Worm (Caenorhabditis elegans) whole organism, mixed stage, embryonic: ENCODE measurements around the gene fbxb-90.

Source experiments
- M03D4.4 ChIP-seq: sonication (generic microtip); optimal IDR thresholded peaks from 2 replicates; lab custom pipeline; 2017; ENCODE audit warnings: mild to moderate bottlenecking, missing genetic modification characterization, missing compliant biosample characterization
- bed-3 ChIP-seq: fragments of 200-800 bp; sonication (Bioruptor generic); optimal IDR thresholded peaks from 3 replicates; lab custom pipeline; 2018; ENCODE audit warnings: mild to moderate bottlenecking, missing genetic modification characterization, moderate library complexity, missing compliant biosample characterization
- ceh-39 ChIP-seq: fragments of 150-350 bp; optimal IDR thresholded peaks from 2 replicates; lab custom pipeline; 2014; ENCODE audit warnings: missing biosample characterization, missing genetic modification characterization
- ceh-43 ChIP-seq: fragments of 200-800 bp; sonication (Bioruptor generic); optimal IDR thresholded peaks from 2 replicates; lab custom pipeline; 2018; ENCODE audit warnings: mild to moderate bottlenecking, missing genetic modification characterization, moderate library complexity, missing compliant biosample characterization
- ceh-83 ChIP-seq: fragments of 200-800 bp; sonication (Bioruptor generic); optimal IDR thresholded peaks from 2 replicates; lab custom pipeline; 2018; ENCODE audit warnings: mild to moderate bottlenecking, missing genetic modification characterization, missing compliant biosample characterization
- ces-1 ChIP-seq: fragments of 150-350 bp; optimal IDR thresholded peaks from 2 replicates; lab custom pipeline; 2014; ENCODE audit warnings: missing biosample characterization, missing genetic modification reagents, missing genetic modification characterization
- cnd-1 ChIP-seq: fragments of 200-800 bp; sonication (Bioruptor generic); optimal IDR thresholded peaks from 2 replicates; lab custom pipeline; 2018; ENCODE audit warnings: mild to moderate bottlenecking, missing genetic modification characterization, missing compliant biosample characterization
- drap-1 ChIP-seq: fragments of 200-800 bp; sonication (Bioruptor generic); optimal IDR thresholded peaks from 3 replicates; lab custom pipeline; 2018; ENCODE audit warnings: mild to moderate bottlenecking, missing genetic modification characterization, missing compliant biosample characterization
- elt-1 ChIP-seq: sonication (generic microtip); optimal IDR thresholded peaks from 2 replicates; lab custom pipeline; 2017; ENCODE audit warnings: missing genetic modification characterization, mild to moderate bottlenecking, missing compliant biosample characterization, antibody characterized with exemption, moderate library complexity, borderline replicate concordance; ENCODE audit not compliant: insufficient read depth
- ham-2 ChIP-seq: fragments of 200-800 bp; sonication (Bioruptor generic); optimal IDR thresholded peaks from 2 replicates; lab custom pipeline; 2018; ENCODE audit warnings: mild to moderate bottlenecking, missing genetic modification characterization, missing compliant biosample characterization
- hlh-1 ChIP-seq: fragments of 150-350 bp; optimal IDR thresholded peaks from 2 replicates; lab custom pipeline; 2014; ENCODE audit warnings: missing biosample characterization, missing genetic modification reagents, missing genetic modification characterization
- lin-13 ChIP-seq: fragments of 150-350 bp; optimal IDR thresholded peaks from 2 replicates; lab custom pipeline; 2014; ENCODE audit warnings: missing biosample characterization, missing genetic modification characterization
- lsy-2 ChIP-seq: fragments of 150-350 bp; optimal IDR thresholded peaks from 2 replicates; lab custom pipeline; 2014; ENCODE audit warnings: missing biosample characterization, missing genetic modification characterization
- mab-5 ChIP-seq: fragments of 150-350 bp; optimal IDR thresholded peaks from 2 replicates; lab custom pipeline; 2014; ENCODE audit warnings: missing biosample characterization, missing genetic modification characterization
- mep-1 ChIP-seq: fragments of 150-350 bp; optimal IDR thresholded peaks from 2 replicates; lab custom pipeline; 2017; ENCODE audit warnings: missing biosample characterization, missing genetic modification reagents, missing genetic modification characterization, inconsistent platforms
- mls-2 ChIP-seq: sonication (generic microtip); optimal IDR thresholded peaks from 2 replicates; lab custom pipeline; 2016; ENCODE audit warnings: mild to moderate bottlenecking, missing genetic modification characterization, moderate library complexity, missing compliant biosample characterization
- nhr-12 ChIP-seq: fragments of 150-350 bp; optimal IDR thresholded peaks from 2 replicates; lab custom pipeline; 2014; ENCODE audit warnings: missing biosample characterization, missing genetic modification characterization
- nhr-2 ChIP-seq: fragments of 150-350 bp; optimal IDR thresholded peaks from 2 replicates; lab custom pipeline; 2014; ENCODE audit warnings: missing biosample characterization, missing genetic modification characterization
- nhr-237 ChIP-seq: fragments of 150-350 bp; optimal IDR thresholded peaks from 2 replicates; lab custom pipeline; 2014; ENCODE audit warnings: missing biosample characterization, missing genetic modification characterization
- nhr-28 ChIP-seq: fragments of 150-350 bp; optimal IDR thresholded peaks from 2 replicates; lab custom pipeline; 2014; ENCODE audit warnings: missing biosample characterization, missing genetic modification characterization
- nhr-76 ChIP-seq: sonication (generic microtip); optimal IDR thresholded peaks from 2 replicates; lab custom pipeline; 2017; ENCODE audit warnings: missing biosample characterization, missing genetic modification characterization
- pha-4 ChIP-seq: fragments of 150-350 bp; optimal IDR thresholded peaks from 2 replicates; lab custom pipeline; 2018; ENCODE audit warnings: missing biosample characterization, missing genetic modification reagents, missing genetic modification characterization
- sem-2 ChIP-seq: fragments of 200-800 bp; sonication (Bioruptor generic); optimal IDR thresholded peaks from 2 replicates; lab custom pipeline; 2018; ENCODE audit warnings: mild to moderate bottlenecking, missing genetic modification characterization, missing compliant biosample characterization
- snpc-4 ChIP-seq: fragments of 150-350 bp; optimal IDR thresholded peaks from 2 replicates; lab custom pipeline; 2014; ENCODE audit warnings: missing biosample characterization, missing genetic modification characterization
- sptf-1 ChIP-seq: sonication (generic microtip); optimal IDR thresholded peaks from 2 replicates; lab custom pipeline; 2017; ENCODE audit warnings: mild to moderate bottlenecking, missing genetic modification characterization, moderate library complexity, missing compliant biosample characterization
- tbx-8 ChIP-seq: fragments of 200-800 bp; sonication (Bioruptor generic); optimal IDR thresholded peaks from 2 replicates; lab custom pipeline; 2018; ENCODE audit warnings: mild to moderate bottlenecking, missing genetic modification characterization, moderate library complexity, missing compliant biosample characterization
- unc-120 ChIP-seq: sonication (generic microtip); optimal IDR thresholded peaks from 2 replicates; lab custom pipeline; 2017; ENCODE audit warnings: missing genetic modification characterization, missing compliant biosample characterization; ENCODE audit not compliant: poor library complexity, severe bottlenecking
- unc-39 ChIP-seq: fragments of 150-350 bp; optimal IDR thresholded peaks from 2 replicates; lab custom pipeline; 2014; ENCODE audit warnings: missing biosample characterization, missing genetic modification characterization
- unc-62 ChIP-seq: fragments of 150-350 bp; optimal IDR thresholded peaks from 2 replicates; lab custom pipeline; 2014; ENCODE audit warnings: missing biosample characterization, missing genetic modification reagents, missing genetic modification characterization
- zip-8 ChIP-seq: fragments of 150-350 bp; optimal IDR thresholded peaks from 2 replicates; lab custom pipeline; 2014; ENCODE audit warnings: missing biosample characterization, missing genetic modification characterization
- ztf-11 ChIP-seq: fragments of 150-350 bp; optimal IDR thresholded peaks from 2 replicates; lab custom pipeline; 2014; ENCODE audit warnings: missing biosample characterization, missing genetic modification characterization

Gene fbxb-90

DNA sequence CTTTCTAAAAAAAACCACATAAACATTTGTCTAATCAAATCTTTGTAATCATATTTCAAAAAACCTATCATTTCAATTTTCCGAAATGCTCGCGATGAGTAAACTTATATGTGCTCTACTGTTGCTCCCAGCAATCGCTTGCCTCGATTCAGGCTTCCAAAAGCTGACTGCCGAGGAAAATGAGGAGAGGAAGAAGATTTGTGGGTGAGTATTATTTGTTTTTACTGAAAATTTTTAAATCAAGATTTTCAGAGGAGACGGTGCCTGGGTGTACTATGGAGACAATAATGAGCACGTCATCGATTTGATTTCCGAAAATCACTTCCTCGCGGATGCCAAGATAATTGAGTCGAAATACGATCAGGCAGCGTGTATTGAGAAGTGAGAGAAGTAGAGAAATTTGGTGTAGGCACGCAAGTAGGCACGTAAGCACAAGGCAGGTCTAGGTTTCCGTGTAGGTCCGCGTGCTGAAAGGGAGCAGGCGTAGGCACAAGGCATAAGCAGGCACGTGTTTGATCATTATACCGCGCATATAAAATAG is 24.4 kb downstream of the fbxb-90 start, which contains the start of gene C46E10.1:
TSS of gene C46E10.1 (plus strand) at position 51 of the 541 bp plus-strand sequence.
- TF ChIP-seq nhr-12 (no peak), drap-1 (GFP tag; lab: Kevin White, UChicago) (no peak), hlh-1 (tag; lab: Kevin White, UChicago) (no peak), mep-1 (no peak), tbx-8 (no peak), ztf-11 (tag; lab: Kevin White, UChicago) (no peak), nhr-76 (no peak), sem-2 (GFP tag; lab: Kevin White, UChicago) (no peak), ceh-39 (tag; lab: Kevin White, UChicago) (no peak), M03D4.4 (tag; lab: Kevin White, UChicago) (no peak), ceh-83 (GFP tag; lab: Kevin White, UChicago) (no peak), zip-8 (no peak), mab-5 (no peak), unc-120 (tag; lab: Kevin White, UChicago) (no peak), elt-1 (no peak), ces-1 (GFP tag; lab: Kevin White, UChicago) (no peak), unc-39 (tag; lab: Kevin White, UChicago) (no peak)

DNA sequence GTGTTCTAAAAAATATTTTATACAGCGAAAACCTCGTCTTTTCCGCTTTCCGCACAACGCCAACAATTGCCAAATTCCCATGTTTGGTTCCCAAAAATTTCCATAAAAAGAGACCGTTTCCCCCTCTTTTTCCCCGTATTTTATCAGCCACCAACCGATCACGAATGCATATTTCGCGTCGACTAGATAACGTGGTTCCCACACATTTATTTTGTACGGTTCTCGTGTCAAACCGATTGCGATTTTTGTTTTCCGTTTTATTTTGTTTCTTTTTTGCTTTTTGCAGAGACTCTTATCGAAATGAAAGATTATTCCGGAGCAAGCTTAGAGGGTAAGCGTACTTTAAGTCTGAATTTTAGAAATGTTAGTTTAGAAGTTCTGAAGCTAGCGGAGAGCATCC is 27.6 kb downstream of the fbxb-90 start, which contains the start of gene C46E10.3:
TSS of gene C46E10.3 (plus strand) at position 301 of the 400 bp plus-strand sequence.
- TF ChIP-seq mab-5 (no peak), nhr-2 (tag; lab: Kevin White, UChicago) (no peak), ztf-11 (tag; lab: Kevin White, UChicago) (no peak), ceh-43 (GFP tag; lab: Kevin White, UChicago) (no peak), lin-13 (tag; lab: Kevin White, UChicago) (no peak), bed-3 (GFP tag; lab: Kevin White, UChicago) (no peak), tbx-8 (no peak), unc-39 (tag; lab: Kevin White, UChicago) (no peak), zip-8 (no peak), hlh-1 (tag; lab: Kevin White, UChicago) (no peak), ces-1 (GFP tag; lab: Kevin White, UChicago) (no peak), pha-4 (tag; lab: Kevin White, UChicago) (no peak), unc-62 (no peak)

DNA sequence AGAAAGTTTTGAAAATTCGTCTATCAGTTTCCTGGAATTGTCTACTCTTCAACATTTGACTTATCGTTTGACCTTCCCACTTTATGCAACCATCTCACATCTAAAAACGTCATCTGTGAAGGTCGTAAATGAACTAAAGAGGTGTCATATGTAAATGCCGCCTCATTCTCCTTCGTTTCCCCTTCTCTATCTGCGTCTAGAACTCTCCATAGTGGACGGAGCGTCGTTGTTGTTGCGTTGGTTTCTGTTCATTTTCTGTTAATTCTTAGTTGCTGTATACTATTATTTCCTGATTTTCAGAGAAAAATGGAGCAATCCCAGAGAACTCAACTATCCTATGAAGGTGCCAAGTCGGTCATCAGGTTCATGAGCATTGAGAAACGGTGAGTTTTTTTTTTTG is 31.7 kb downstream of the fbxb-90 start, which contains the start of gene fbxc-52:
TSS of gene fbxc-52 (plus strand) at position 301 of the 400 bp plus-strand sequence.
- TF ChIP-seq nhr-76: no peak
- TF ChIP-seq sptf-1 (tag; lab: Kevin White, UChicago): no peak
- no peak for TF ChIP-seq ceh-39 (tag; lab: Kevin White, UChicago)
- no peak for TF ChIP-seq cnd-1
- no peak for TF ChIP-seq mls-2
- TF ChIP-seq ceh-43 (GFP tag; lab: Kevin White, UChicago): no peak
- no peak for TF ChIP-seq ztf-11 (tag; lab: Kevin White, UChicago)
- TF ChIP-seq elt-1: no peak

DNA sequence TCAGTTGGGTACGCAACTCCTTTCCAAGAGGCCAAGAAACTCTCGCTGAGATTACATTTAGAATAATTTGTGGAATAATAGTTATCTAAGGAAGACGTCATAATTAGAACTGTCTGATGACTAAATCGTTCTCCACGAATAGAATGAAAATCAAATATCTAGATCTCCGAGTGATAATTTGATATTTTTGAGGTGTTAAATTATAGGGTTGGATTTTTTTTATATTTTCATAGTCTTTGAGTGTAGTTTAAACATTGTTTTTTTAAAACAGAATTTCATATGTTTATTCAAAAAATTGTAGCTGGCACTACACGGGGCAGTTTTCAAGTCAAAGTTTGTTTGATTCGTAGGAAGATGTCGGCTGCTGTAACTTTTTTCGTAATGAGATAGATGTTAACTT is 32.2 kb downstream of the fbxb-90 start, which contains the start of gene srh-99:
TSS of gene srh-99 (minus strand) at position 101 of the 400 bp plus-strand sequence.
- TF ChIP-seq ces-1 (GFP tag; lab: Kevin White, UChicago) (no peak), unc-39 (tag; lab: Kevin White, UChicago) (no peak), bed-3 (GFP tag; lab: Kevin White, UChicago) (no peak), ham-2 (GFP tag; lab: Kevin White, UChicago) (no peak), zip-8 (no peak), nhr-76 (no peak), nhr-237 (tag; lab: Kevin White, UChicago) (no peak)

DNA sequence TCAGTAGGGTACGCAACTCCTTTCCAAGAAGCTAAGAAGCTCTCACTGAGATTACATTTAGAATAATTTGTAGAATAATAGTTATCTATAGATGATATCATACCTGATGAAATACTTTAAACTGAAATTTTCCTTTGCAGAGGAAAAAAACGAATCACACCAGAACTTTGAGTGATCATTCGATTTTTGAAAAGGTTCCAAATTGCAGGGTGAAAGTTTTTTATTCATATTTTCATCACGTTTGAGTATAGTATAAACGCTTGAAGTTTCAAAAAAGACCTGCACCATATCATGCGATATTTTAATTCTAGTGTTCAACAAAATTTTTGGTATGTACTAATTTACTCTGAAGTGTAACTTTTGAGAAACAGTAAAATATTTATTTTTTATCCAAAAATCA is 34.0 kb downstream of the fbxb-90 start, which contains the start of gene srh-100:
TSS of gene srh-100 (minus strand) at position 101 of the 400 bp plus-strand sequence.
- no peak for TF ChIP-seq mab-5
- no peak for TF ChIP-seq ceh-39 (tag; lab: Kevin White, UChicago)
- TF ChIP-seq ces-1 (GFP tag; lab: Kevin White, UChicago): no peak
- no peak for TF ChIP-seq lsy-2
- no peak for TF ChIP-seq snpc-4 (tag; lab: Kevin White, UChicago)
- no peak for TF ChIP-seq drap-1 (GFP tag; lab: Kevin White, UChicago)
- no peak for TF ChIP-seq unc-120 (tag; lab: Kevin White, UChicago)
- TF ChIP-seq nhr-28 (tag; lab: Kevin White, UChicago): no peak
- no peak for TF ChIP-seq mls-2
